Fruit fly (Drosophila melanogaster) whole organism, embryonic: Measurements from ENCODE around the gene hydra.

Experiments used
- ATbp ChIP-seq: fragments of 200-800 bp; sonication (Bioruptor generic); optimal IDR thresholded peaks from 2 replicates; lab custom pipeline; 2017; ENCODE audit warnings: missing biosample characterization, mild to moderate bottlenecking, missing genetic modification characterization, missing genetic modification reagents
- Abd-B ChIP-seq: fragments of 200-800 bp; sonication (Bioruptor generic); optimal IDR thresholded peaks from 2 replicates; lab custom pipeline; 2018; ENCODE audit warnings: missing biosample characterization, mild to moderate bottlenecking, missing genetic modification characterization, moderate library complexity
- Aef1 ChIP-seq: fragments of 200-800 bp; sonication (Bioruptor generic); IDR thresholded peaks from 3 replicates; pipeline ENCODE4 v1.3.6; 2022; ENCODE audit warnings: missing biosample characterization, missing genetic modification characterization
- CG10321 ChIP-seq: fragments of 200-800 bp; sonication (Bioruptor generic); IDR thresholded peaks from 2 replicates; pipeline ENCODE4 v1.3.6; 2022; ENCODE audit warnings: missing biosample characterization, missing genetic modification characterization
- CG10979 ChIP-seq: fragments of 200-800 bp; sonication (Bioruptor generic); optimal IDR thresholded peaks from 2 replicates; lab custom pipeline; 2018; ENCODE audit warnings: missing biosample characterization, mild to moderate bottlenecking, missing genetic modification characterization, moderate library complexity
- CG12942 ChIP-seq: fragments of 200-800 bp; sonication (Bioruptor generic); optimal IDR thresholded peaks from 3 replicates; lab custom pipeline; 2016; ENCODE audit warnings: missing biosample characterization, missing genetic modification characterization
- CG13123 ChIP-seq: fragments of 200-800 bp; sonication (Bioruptor generic); optimal IDR thresholded peaks from 2 replicates; lab custom pipeline; 2016; ENCODE audit warnings: missing biosample characterization, missing genetic modification characterization
- CG14014 ChIP-seq: fragments of 200-800 bp; sonication (Bioruptor generic); IDR thresholded peaks from 2 replicates; pipeline ENCODE4 v1.3.6; 2022; ENCODE audit warnings: missing biosample characterization, missing genetic modification characterization
- CG15479 ChIP-seq: fragments of 200-800 bp; sonication (Bioruptor generic); optimal IDR thresholded peaks from 3 replicates; lab custom pipeline; 2019; ENCODE audit warnings: missing biosample characterization, mild to moderate bottlenecking, missing genetic modification characterization, moderate library complexity
- CG2120 ChIP-seq: fragments of 200-800 bp; sonication (Bioruptor generic); optimal IDR thresholded peaks from 3 replicates; lab custom pipeline; 2016; ENCODE audit warnings: missing biosample characterization, missing genetic modification characterization
- CG2889 ChIP-seq: fragments of 200-800 bp; sonication (Bioruptor generic); IDR thresholded peaks from 3 replicates; pipeline ENCODE4 v1.3.6; 2022; ENCODE audit warnings: missing biosample characterization, missing genetic modification characterization
- CG32532 ChIP-seq: fragments of 200-800 bp; sonication (Bioruptor generic); IDR thresholded peaks from 2 replicates; pipeline ENCODE4 v1.3.6; 2022; ENCODE audit warnings: missing biosample characterization, missing genetic modification characterization
- CG4617 ChIP-seq: fragments of 200-800 bp; sonication (Bioruptor generic); optimal IDR thresholded peaks from 3 replicates; lab custom pipeline; 2016; ENCODE audit warnings: missing biosample characterization, missing genetic modification characterization, borderline replicate concordance
- CG6654 ChIP-seq: fragments of 200-800 bp; sonication (Bioruptor generic); optimal IDR thresholded peaks from 2 replicates; lab custom pipeline; 2017; ENCODE audit warnings: missing biosample characterization, mild to moderate bottlenecking, missing genetic modification characterization
- CG7987 ChIP-seq: fragments of 200-800 bp; sonication (Bioruptor generic); optimal IDR thresholded peaks from 2 replicates; lab custom pipeline; 2018; ENCODE audit warnings: missing biosample characterization, mild to moderate bottlenecking, missing genetic modification characterization, moderate library complexity
- CG8281 ChIP-seq: fragments of 200-800 bp; sonication (Bioruptor generic); optimal IDR thresholded peaks from 2 replicates; lab custom pipeline; 2018; ENCODE audit warnings: missing biosample characterization, mild to moderate bottlenecking, missing genetic modification characterization, moderate library complexity
- CG8924 ChIP-seq: fragments of 200-800 bp; optimal IDR thresholded peaks from 3 replicates; lab custom pipeline; 2019; ENCODE audit warnings: missing biosample characterization, mild to moderate bottlenecking, missing genetic modification characterization, moderate library complexity
- D19A ChIP-seq: fragments of 200-800 bp; optimal IDR thresholded peaks from 3 replicates; lab custom pipeline; 2019; ENCODE audit warnings: missing biosample characterization, mild to moderate bottlenecking, missing genetic modification characterization, moderate library complexity
- Dek ChIP-seq: fragments of 200-800 bp; sonication (Bioruptor generic); optimal IDR thresholded peaks from 3 replicates; lab custom pipeline; 2019; ENCODE audit warnings: missing biosample characterization, mild to moderate bottlenecking, missing genetic modification characterization, moderate library complexity
- Dip2 ChIP-seq: fragments of 200-800 bp; sonication (Bioruptor generic); IDR thresholded peaks from 2 replicates; pipeline ENCODE4 v1.3.6; 2022; ENCODE audit warnings: missing biosample characterization, missing genetic modification characterization
- E2f1 ChIP-seq: fragments of 200-800 bp; sonication (Bioruptor generic); IDR thresholded peaks from 2 replicates; pipeline ENCODE4 v1.3.6; 2022; ENCODE audit warnings: missing biosample characterization, missing genetic modification characterization
- HLH54F ChIP-seq: fragments of 200-800 bp; sonication (Bioruptor generic); optimal IDR thresholded peaks from 3 replicates; lab custom pipeline; 2016; ENCODE audit warnings: missing biosample characterization, missing genetic modification characterization
- Hmr ChIP-seq: fragments of 200-800 bp; sonication (Bioruptor generic); optimal IDR thresholded peaks from 3 replicates; lab custom pipeline; 2017; ENCODE audit warnings: mild to moderate bottlenecking, missing biosample characterization, missing genetic modification reagents, missing genetic modification characterization
- Hr3 ChIP-seq: fragments of 200-800 bp; sonication (Bioruptor generic); optimal IDR thresholded peaks from 3 replicates; lab custom pipeline; 2016; ENCODE audit warnings: missing biosample characterization, missing genetic modification characterization
- Hr39 ChIP-seq: fragments of >200 bp; optimal IDR thresholded peaks from 2 replicates; lab custom pipeline; 2017
- Xrp1 ChIP-seq: fragments of 200-800 bp; sonication (Bioruptor generic); IDR thresholded peaks from 2 replicates; pipeline ENCODE4 v1.3.6; 2022; ENCODE audit warnings: missing biosample characterization, missing genetic modification characterization
- YL-1 ChIP-seq: fragments of 200-800 bp; sonication (Bioruptor generic); optimal IDR thresholded peaks from 3 replicates; lab custom pipeline; 2017; ENCODE audit warnings: missing biosample characterization, mild to moderate bottlenecking, missing genetic modification characterization
- ac ChIP-seq: fragments of 200-800 bp; sonication (Bioruptor generic); optimal IDR thresholded peaks from 3 replicates; lab custom pipeline; 2017; ENCODE audit warnings: missing biosample characterization, mild to moderate bottlenecking, missing genetic modification characterization
- chif ChIP-seq, 2 experiments: fragments of 200-800 bp; sonication (Bioruptor generic); optimal IDR thresholded peaks; 3 replicates each; lab custom pipeline; 2016; ENCODE audit warnings: missing biosample characterization in 2 of 2, missing genetic modification characterization in 2 of 2
- cwo ChIP-seq: fragments of 200-800 bp; sonication (Bioruptor generic); optimal IDR thresholded peaks from 3 replicates; lab custom pipeline; 2017; ENCODE audit warnings: missing biosample characterization, missing genetic modification characterization, mild to moderate bottlenecking, moderate library complexity, missing genetic modification reagents
- da ChIP-seq: fragments of 200-800 bp; sonication (Bioruptor generic); optimal IDR thresholded peaks from 2 replicates; lab custom pipeline; 2016; ENCODE audit warnings: missing biosample characterization, missing genetic modification characterization
- dmrt11E ChIP-seq: fragments of 200-800 bp; sonication (Bioruptor generic); optimal IDR thresholded peaks from 3 replicates; lab custom pipeline; 2018; ENCODE audit warnings: missing biosample characterization, mild to moderate bottlenecking, missing genetic modification characterization, moderate library complexity
- en ChIP-seq: fragments of 200-800 bp; sonication (Bioruptor generic); optimal IDR thresholded peaks from 2 replicates; lab custom pipeline; 2016; ENCODE audit warnings: missing biosample characterization, missing genetic modification characterization
- eve ChIP-seq, 2 experiments: fragments of >200 bp; optimal IDR thresholded peaks; 2 replicates each; lab custom pipeline; 2017; ENCODE audit warnings: missing biosample characterization in 2 of 2, missing genetic modification characterization in 2 of 2
- ewg ChIP-seq: fragments of 200-800 bp; sonication (Bioruptor generic); optimal IDR thresholded peaks from 3 replicates; lab custom pipeline; 2017; ENCODE audit warnings: mild to moderate bottlenecking, missing biosample characterization, missing genetic modification reagents, missing genetic modification characterization
- eyg ChIP-seq: fragments of 200-800 bp; sonication (Bioruptor generic); optimal IDR thresholded peaks from 3 replicates; lab custom pipeline; 2016; ENCODE audit warnings: missing biosample characterization, missing genetic modification characterization
- fd96Cb ChIP-seq: fragments of 200-800 bp; sonication (Bioruptor generic); optimal IDR thresholded peaks from 2 replicates; lab custom pipeline; 2018; ENCODE audit warnings: missing biosample characterization, mild to moderate bottlenecking, missing genetic modification characterization, moderate library complexity
- h ChIP-seq: fragments of >200 bp; optimal IDR thresholded peaks from 2 replicates; lab custom pipeline; 2017
- hb ChIP-seq: fragments of 200-800 bp; sonication (Bioruptor generic); IDR thresholded peaks from 3 replicates; pipeline ENCODE4 v1.3.6; 2022; ENCODE audit warnings: missing biosample characterization, missing genetic modification characterization; ENCODE audit not compliant: partially characterized antibody
- knrl ChIP-seq: fragments of 200-800 bp; sonication (Bioruptor generic); IDR thresholded peaks from 3 replicates; pipeline ENCODE4 v1.3.6; 2022; ENCODE audit warnings: missing biosample characterization, missing genetic modification characterization; ENCODE audit not compliant: partially characterized antibody
- nmo ChIP-seq: fragments of 200-800 bp; sonication (Bioruptor generic); optimal IDR thresholded peaks from 2 replicates; lab custom pipeline; 2018; ENCODE audit warnings: missing biosample characterization, mild to moderate bottlenecking, missing genetic modification characterization, moderate library complexity
- peb ChIP-seq: fragments of 200-800 bp; sonication (Bioruptor generic); IDR thresholded peaks from 2 replicates; pipeline ENCODE4 v1.3.6; 2022; ENCODE audit warnings: missing biosample characterization, missing genetic modification characterization
- prd ChIP-seq, 3 experiments: fragments of >200 bp in 2 of 3; fragments of 200-800 bp in 1 of 3; sonication (Bioruptor generic) in 1 of 3; optimal IDR thresholded peaks in 2 of 3; IDR thresholded peaks in 1 of 3; 2 replicates in 2 of 3; 3 replicates in 1 of 3; pipeline versions ENCODE4 v1.3.6 to Lab custom; 2017 to 2022; ENCODE audit warnings: missing biosample characterization in 1 of 3, missing genetic modification characterization in 1 of 3
- sens ChIP-seq: fragments of 200-800 bp; sonication (Bioruptor generic); peaks from one replicate; lab custom pipeline; 2016; ENCODE audit warnings: missing biosample characterization, missing genetic modification characterization
- slbo ChIP-seq: fragments of 200-800 bp; sonication (Bioruptor generic); IDR thresholded peaks from 2 replicates; pipeline ENCODE4 v1.3.6; 2022; ENCODE audit warnings: missing biosample characterization, missing genetic modification characterization
- slp2 ChIP-seq: fragments of 200-800 bp; sonication (Bioruptor generic); optimal IDR thresholded peaks from 2 replicates; lab custom pipeline; 2016; ENCODE audit warnings: missing biosample characterization, missing genetic modification characterization
- stwl ChIP-seq: fragments of 200-800 bp; sonication (Bioruptor generic); optimal IDR thresholded peaks from 3 replicates; lab custom pipeline; 2018; ENCODE audit warnings: missing biosample characterization, mild to moderate bottlenecking, missing genetic modification characterization, moderate library complexity
- tup ChIP-seq: fragments of 200-800 bp; sonication (Bioruptor generic); optimal IDR thresholded peaks from 2 replicates; lab custom pipeline; 2016; ENCODE audit warnings: missing biosample characterization, mild to moderate bottlenecking, missing genetic modification characterization, moderate library complexity
- zen ChIP-seq: fragments of 200-800 bp; sonication (Bioruptor generic); optimal IDR thresholded peaks from 3 replicates; lab custom pipeline; 2018; ENCODE audit warnings: missing biosample characterization, mild to moderate bottlenecking, missing genetic modification characterization, moderate library complexity
- zfh1 ChIP-seq: fragments of 200-800 bp; sonication (Bioruptor generic); IDR thresholded peaks from 3 replicates; pipeline ENCODE4 v1.3.6; 2022; ENCODE audit warnings: missing biosample characterization, missing genetic modification characterization

The hydra gene

DNA sequence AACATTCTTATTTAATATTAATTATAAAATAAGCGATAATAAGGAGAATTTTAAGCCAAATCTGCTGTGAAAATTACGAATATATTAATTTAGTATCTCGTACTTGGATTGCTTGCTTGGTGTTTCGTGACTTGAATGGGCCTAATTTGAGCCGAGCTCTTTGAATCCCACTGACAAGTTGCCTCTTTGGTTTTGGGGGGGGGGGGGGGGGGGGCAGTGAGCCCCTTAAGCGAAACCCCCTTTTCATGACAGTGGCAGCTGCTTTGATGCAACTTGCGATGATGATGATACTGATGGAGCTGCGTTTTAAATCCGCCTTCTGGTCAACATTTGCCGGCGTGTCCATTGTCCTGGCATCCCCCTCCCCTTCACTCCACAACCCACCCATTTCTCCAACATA is 27.5 kb upstream of the hydra start:
- TF ChIP-seq Hr39 (peak; percentile 70), cwo (GFP tag; lab: Kevin White, UChicago) (no peak)

DNA sequence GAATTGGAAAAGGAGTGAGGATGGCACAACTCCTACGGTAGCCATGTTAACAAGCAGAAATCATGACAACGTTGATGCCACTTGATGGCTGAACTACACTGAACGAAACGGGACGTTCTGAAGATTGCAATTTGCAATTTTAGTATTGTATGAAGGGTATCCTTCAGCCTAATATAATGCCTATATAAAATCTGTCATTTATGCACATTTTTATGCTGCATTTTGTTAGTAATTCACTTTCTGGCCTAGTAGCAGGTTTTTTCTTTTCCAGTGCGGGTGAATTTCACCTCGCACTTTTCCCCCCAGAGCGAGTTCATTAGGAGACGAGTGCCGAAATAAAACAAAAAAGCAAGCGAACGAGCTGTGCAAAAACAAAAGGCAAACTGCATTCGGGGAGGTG is 26.0 kb upstream of the hydra start:
- no peak for TF ChIP-seq CG2889
- TF ChIP-seq CG10321 (GFP tag; lab: Robert Waterston, UW) = no peak
- TF ChIP-seq CG8924 (tag; lab: Kevin White, UChicago) = no peak
- TF ChIP-seq ac (GFP tag; lab: Kevin White, UChicago) = no peak
- TF ChIP-seq slp2 (GFP tag; lab: Kevin White, UChicago) = no peak
- no peak for TF ChIP-seq CG4617 (GFP tag; lab: Kevin White, UChicago)
- TF ChIP-seq HLH54F = no peak
- no peak for TF ChIP-seq h (lab: Kevin White, UChicago)
- no peak for TF ChIP-seq Aef1 (GFP tag; lab: Robert Waterston, UW)
- no peak for TF ChIP-seq en (GFP tag; lab: Kevin White, UChicago)
- TF ChIP-seq eyg (GFP tag; lab: Kevin White, UChicago) = no peak
- no peak for TF ChIP-seq Dek (tag; lab: Kevin White, UChicago)
- no peak for TF ChIP-seq E2f1
- TF ChIP-seq zfh1 (GFP tag; lab: Robert Waterston, UW) = 0 out of 3 replicates have a peak, but pooled peaks have one; percentile 47
- peak; percentile 63 for TF ChIP-seq zen (tag; lab: Kevin White, UChicago)
- TF ChIP-seq chif (GFP tag; optimal IDR thresholded peaks at IDR 0.05; lab: Kevin White, UChicago) = peak in 1 of 2 experiments; percentile 24
- TF ChIP-seq CG6654 (GFP tag; lab: Kevin White, UChicago) = no peak
- no peak for TF ChIP-seq prd (optimal IDR thresholded peaks at IDR 0.05; lab: Kevin White, UChicago)
- TF ChIP-seq prd (GFP tag; IDR thresholded peaks at IDR 0.05; lab: Robert Waterston, UW) = peak; percentile 72
- peak; percentile 43; the same call in 1 of the 2 replicates for TF ChIP-seq Xrp1 (GFP tag; lab: Robert Waterston, UW)
- TF ChIP-seq YL-1 (GFP tag; lab: Kevin White, UChicago) = no peak
- no peak for TF ChIP-seq knrl (GFP tag; lab: Robert Waterston, UW)
- no peak for TF ChIP-seq CG32532 (GFP tag; lab: Robert Waterston, UW)
- TF ChIP-seq peb (GFP tag; lab: Robert Waterston, UW) = no peak
- no peak for TF ChIP-seq nmo (GFP tag; lab: Kevin White, UChicago)
- peak; percentile 72 for TF ChIP-seq sens (GFP tag; lab: Kevin White, UChicago)
- TF ChIP-seq Abd-B (GFP tag; lab: Kevin White, UChicago) = no peak
- TF ChIP-seq CG8281 = no peak
- TF ChIP-seq ewg = no peak
- no peak for TF ChIP-seq CG15479 (GFP tag; lab: Kevin White, UChicago)
- no peak for TF ChIP-seq tup (GFP tag; lab: Kevin White, UChicago)
- TF ChIP-seq CG13123 (GFP tag; lab: Kevin White, UChicago) = no peak
- peak; percentile 30 for TF ChIP-seq dmrt11E (tag; lab: Kevin White, UChicago)
- TF ChIP-seq CG12942 (GFP tag; lab: Kevin White, UChicago) = no peak
- TF ChIP-seq hb (GFP tag; lab: Robert Waterston, UW) = no peak
- no peak for TF ChIP-seq CG14014
- TF ChIP-seq Hr3 (GFP tag; lab: Kevin White, UChicago) = no peak
- no peak for TF ChIP-seq slbo
- no peak for TF ChIP-seq da
- TF ChIP-seq Dip2 (GFP tag; lab: Robert Waterston, UW) = no peak
- TF ChIP-seq stwl (tag; lab: Kevin White, UChicago) = no peak
- TF ChIP-seq Hmr (GFP tag; lab: Kevin White, UChicago) = no peak
- no peak for TF ChIP-seq D19A (tag; lab: Kevin White, UChicago)
- TF ChIP-seq ATbp (GFP tag; lab: Kevin White, UChicago) = no peak
- no peak for TF ChIP-seq CG7987 (GFP tag; lab: Kevin White, UChicago)
- TF ChIP-seq CG10979 (tag; lab: Kevin White, UChicago) = peak; percentile 14
- no peak for TF ChIP-seq CG2120 (GFP tag; lab: Kevin White, UChicago)
- peak in 1 of 2 experiments; percentile 7 for TF ChIP-seq eve (GFP tag; optimal IDR thresholded peaks at IDR 0.05; lab: Kevin White, UChicago)
- TF ChIP-seq fd96Cb = no peak
